Worm (Caenorhabditis elegans): ENCODE results near the gene ZK131.11.
"Not testable (repeated sequence)": the region's sequence is repeated elsewhere in the genome, so short reads cannot be mapped to it uniquely, and the experiment has no call there.

The ZK131.11 gene

ce11 chrII:13834380-13835194 is 42.6 kb downstream of the ZK131.11 start:
- TF ChIP-seq ztf-23 (GFP tag; IDR thresholded peaks at IDR 0.05) (peak; percentile 91), flt-1 (GFP tag; IDR thresholded peaks at IDR 0.05) (peak; percentile 92), T22C8.4 (GFP tag; IDR thresholded peaks at IDR 0.05) (peak; percentile 83), ztf-29 (GFP tag; IDR thresholded peaks at IDR 0.05) (peak; percentile 79), klf-2 (GFP tag; conservative IDR thresholded peaks at IDR 0.05) (peak; percentile 84), ref-1 (GFP tag; conservative IDR thresholded peaks at IDR 0.05) (peak; percentile 74), med-1 (GFP tag; optimal IDR thresholded peaks at IDR 0.05; ENCODE audit: insufficient read depth) (peak; percentile 31), tab-1 (GFP tag; IDR thresholded peaks at IDR 0.05) (peak; percentile 90), cog-1 (tag; optimal IDR thresholded peaks at IDR 0.05) (peak; percentile 73)

ce11 chrII:13835724-13836307 is 43.8 kb downstream of the ZK131.11 start, which contains the start of gene ins-37:
Gene ins-37 (minus strand): TSS chrII:13836107.
- TF ChIP-seq klf-2 (GFP tag; conservative IDR thresholded peaks at IDR 0.05); tab-1 (GFP tag; IDR thresholded peaks at IDR 0.05); cog-1 (tag; optimal IDR thresholded peaks at IDR 0.05): not testable (repeated sequence)

- TF ChIP-seq ref-1 (GFP tag; conservative IDR thresholded peaks at IDR 0.05) (no peak), med-1 (GFP tag; optimal IDR thresholded peaks at IDR 0.05; ENCODE audit: insufficient read depth) (no peak), klf-2 (GFP tag; conservative IDR thresholded peaks at IDR 0.05) (no peak), T22C8.4 (GFP tag; IDR thresholded peaks at IDR 0.05) (no peak), tab-1 (GFP tag; IDR thresholded peaks at IDR 0.05) (no peak), ztf-23 (GFP tag; IDR thresholded peaks at IDR 0.05) (no peak), cog-1 (tag; optimal IDR thresholded peaks at IDR 0.05) (no peak)
Observed at ce11 chrII:13838403-13838802, 46.4 kb downstream of the ZK131.11 start.

DNA sequence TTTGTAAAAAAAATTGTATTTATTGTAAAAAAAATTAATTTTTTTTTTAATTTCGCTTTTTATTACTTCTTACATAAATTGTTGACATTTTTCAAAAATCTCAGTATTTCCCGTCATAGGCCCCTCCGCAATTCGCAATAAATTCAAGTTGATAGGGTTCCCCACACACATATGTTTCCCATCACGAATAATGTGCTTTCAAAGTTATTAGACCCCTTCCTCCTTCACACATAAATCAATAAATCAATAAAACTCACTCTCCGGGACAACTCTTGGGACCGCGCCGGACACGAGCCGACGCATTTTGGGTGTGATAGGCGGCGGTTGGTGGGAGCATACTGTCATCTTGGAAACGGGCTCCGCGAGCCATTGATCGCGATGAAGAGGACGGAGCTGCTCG is 47.4 kb downstream of the ZK131.11 start:
- no peak for TF ChIP-seq flt-1 (GFP tag; IDR thresholded peaks at IDR 0.05)
- TF ChIP-seq ref-1 (GFP tag; conservative IDR thresholded peaks at IDR 0.05): no peak
- TF ChIP-seq cog-1 (tag; optimal IDR thresholded peaks at IDR 0.05): no peak
- TF ChIP-seq tab-1 (GFP tag; IDR thresholded peaks at IDR 0.05): no peak
- TF ChIP-seq klf-2 (GFP tag; conservative IDR thresholded peaks at IDR 0.05): no peak
- no peak for TF ChIP-seq med-1 (GFP tag; optimal IDR thresholded peaks at IDR 0.05; ENCODE audit: insufficient read depth)
- no peak for TF ChIP-seq ztf-23 (GFP tag; IDR thresholded peaks at IDR 0.05)
- TF ChIP-seq T22C8.4 (GFP tag; IDR thresholded peaks at IDR 0.05): no peak
- TF ChIP-seq ztf-29 (GFP tag; IDR thresholded peaks at IDR 0.05): no peak

ce11 chrII:13841106-13841854 is 49.3 kb downstream of the ZK131.11 start, which contains the start of gene F08G2.7:
Gene F08G2.7 (minus strand): TSS chrII:13841156.
- TF ChIP-seq cog-1 (tag; optimal IDR thresholded peaks at IDR 0.05) (no peak), ztf-29 (GFP tag; IDR thresholded peaks at IDR 0.05) (peak; percentile 29; the same call in 1 of the 2 replicates)

ce11 chrII:13842340-13842739 is 50.3 kb downstream of the ZK131.11 start:
- TF ChIP-seq flt-1 (GFP tag; IDR thresholded peaks at IDR 0.05): no peak
- no peak for TF ChIP-seq cog-1 (tag; optimal IDR thresholded peaks at IDR 0.05)
- TF ChIP-seq ref-1 (GFP tag; conservative IDR thresholded peaks at IDR 0.05): no peak
- TF ChIP-seq ztf-29 (GFP tag; IDR thresholded peaks at IDR 0.05): no peak
- no peak for TF ChIP-seq T22C8.4 (GFP tag; IDR thresholded peaks at IDR 0.05)
- TF ChIP-seq med-1 (GFP tag; optimal IDR thresholded peaks at IDR 0.05; ENCODE audit: insufficient read depth): no peak
- TF ChIP-seq klf-2 (GFP tag; conservative IDR thresholded peaks at IDR 0.05): no peak
- TF ChIP-seq tab-1 (GFP tag; IDR thresholded peaks at IDR 0.05): no peak
- no peak for TF ChIP-seq ztf-23 (GFP tag; IDR thresholded peaks at IDR 0.05)

- TF ChIP-seq klf-2 (GFP tag; conservative IDR thresholded peaks at IDR 0.05) (no peak), med-1 (GFP tag; optimal IDR thresholded peaks at IDR 0.05; ENCODE audit: insufficient read depth) (no peak), tab-1 (GFP tag; IDR thresholded peaks at IDR 0.05) (no peak), flt-1 (GFP tag; IDR thresholded peaks at IDR 0.05) (no peak), T22C8.4 (GFP tag; IDR thresholded peaks at IDR 0.05) (no peak), ztf-29 (GFP tag; IDR thresholded peaks at IDR 0.05) (no peak), ref-1 (GFP tag; conservative IDR thresholded peaks at IDR 0.05) (no peak), cog-1 (tag; optimal IDR thresholded peaks at IDR 0.05) (no peak), ztf-23 (GFP tag; IDR thresholded peaks at IDR 0.05) (no peak)
Observed at ce11 chrII:13846018-13846417, 54.0 kb downstream of the ZK131.11 start.

ce11 chrII:13847366-13847765 is 55.3 kb downstream of the ZK131.11 start:
- TF ChIP-seq cog-1 (tag; optimal IDR thresholded peaks at IDR 0.05) (peak; percentile 0), ztf-23 (GFP tag; IDR thresholded peaks at IDR 0.05) (0 out of 2 replicates have a peak, but pooled peaks have one; percentile 57), tab-1 (GFP tag; IDR thresholded peaks at IDR 0.05) (no peak)

DNA sequence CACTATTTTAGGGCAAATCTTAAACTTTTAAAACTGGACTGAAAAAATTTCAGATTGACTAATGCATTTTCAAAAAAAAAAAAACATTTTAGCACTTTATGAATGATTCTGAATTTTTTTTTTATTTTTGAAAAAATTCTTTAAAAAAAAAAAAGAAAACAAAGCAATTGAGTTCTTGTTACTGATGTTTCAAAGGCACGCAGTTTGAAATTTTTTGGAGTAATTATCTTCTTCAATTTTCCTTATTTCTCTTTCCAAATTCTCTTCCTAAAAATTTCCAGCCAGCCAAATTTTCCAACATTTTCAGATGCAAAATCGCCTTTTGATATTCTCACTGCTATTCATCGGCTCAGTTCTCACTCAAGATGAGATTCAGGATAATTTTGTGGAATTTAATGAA is 60.0 kb downstream of the ZK131.11 start, which contains the start of gene F08G2.8:
F08G2.8 (plus strand) TSS at position 301 of the 400 bp plus-strand sequence.
- TF ChIP-seq ref-1 (GFP tag; conservative IDR thresholded peaks at IDR 0.05) (no peak), ztf-29 (GFP tag; IDR thresholded peaks at IDR 0.05) (no peak), cog-1 (tag; optimal IDR thresholded peaks at IDR 0.05) (no peak), ztf-23 (GFP tag; IDR thresholded peaks at IDR 0.05) (no peak), T22C8.4 (GFP tag; IDR thresholded peaks at IDR 0.05) (no peak), tab-1 (GFP tag; IDR thresholded peaks at IDR 0.05) (no peak), klf-2 (GFP tag; conservative IDR thresholded peaks at IDR 0.05) (no peak)

All from whole organism, midembryonic.